Worm (Caenorhabditis elegans): ENCODE results near the gene C27A2.8.

ce11 chrII:5084225-5084624 is 16.4 kb upstream of the C27A2.8 start:
- TF ChIP-seq W03F9.2 (tag; optimal IDR thresholded peaks at IDR 0.05) (no peak), him-1 (tag; optimal IDR thresholded peaks at IDR 0.05) (no peak)
